Worm (Caenorhabditis elegans) whole organism, midembryonic: ENCODE data around the gene nud-1.

ENCODE experiments used
- T22C8.4 ChIP-seq: fragments of 200-800 bp; sonication (Bioruptor generic); IDR thresholded peaks from 2 replicates; pipeline ENCODE4 v1.3.6; 2022; ENCODE audit warnings: missing genetic modification characterization, missing compliant biosample characterization
- cog-1 ChIP-seq: sonication (generic microtip); optimal IDR thresholded peaks from 2 replicates; lab custom pipeline; 2016; ENCODE audit warnings: missing genetic modification characterization, missing compliant biosample characterization
- flt-1 ChIP-seq: fragments of 200-800 bp; sonication (Bioruptor generic); IDR thresholded peaks from 2 replicates; pipeline ENCODE4 v1.3.6; 2022; ENCODE audit warnings: missing genetic modification characterization, missing compliant biosample characterization
- klf-2 ChIP-seq: fragments of 200-800 bp; sonication (Bioruptor generic); conservative IDR thresholded peaks from 2 replicates; pipeline ENCODE4 v1.3.6; 2022; ENCODE audit warnings: missing genetic modification reagents, missing genetic modification characterization, missing compliant biosample characterization
- tab-1 ChIP-seq: fragments of 200-800 bp; sonication (Bioruptor generic); IDR thresholded peaks from 2 replicates; pipeline ENCODE4 v1.3.6; 2022; ENCODE audit warnings: missing genetic modification characterization, missing compliant biosample characterization
- ztf-23 ChIP-seq: fragments of 200-800 bp; sonication (Bioruptor generic); IDR thresholded peaks from 2 replicates; pipeline ENCODE4 v1.3.6; 2022; ENCODE audit warnings: missing genetic modification reagents, missing genetic modification characterization, missing compliant biosample characterization

DNA sequence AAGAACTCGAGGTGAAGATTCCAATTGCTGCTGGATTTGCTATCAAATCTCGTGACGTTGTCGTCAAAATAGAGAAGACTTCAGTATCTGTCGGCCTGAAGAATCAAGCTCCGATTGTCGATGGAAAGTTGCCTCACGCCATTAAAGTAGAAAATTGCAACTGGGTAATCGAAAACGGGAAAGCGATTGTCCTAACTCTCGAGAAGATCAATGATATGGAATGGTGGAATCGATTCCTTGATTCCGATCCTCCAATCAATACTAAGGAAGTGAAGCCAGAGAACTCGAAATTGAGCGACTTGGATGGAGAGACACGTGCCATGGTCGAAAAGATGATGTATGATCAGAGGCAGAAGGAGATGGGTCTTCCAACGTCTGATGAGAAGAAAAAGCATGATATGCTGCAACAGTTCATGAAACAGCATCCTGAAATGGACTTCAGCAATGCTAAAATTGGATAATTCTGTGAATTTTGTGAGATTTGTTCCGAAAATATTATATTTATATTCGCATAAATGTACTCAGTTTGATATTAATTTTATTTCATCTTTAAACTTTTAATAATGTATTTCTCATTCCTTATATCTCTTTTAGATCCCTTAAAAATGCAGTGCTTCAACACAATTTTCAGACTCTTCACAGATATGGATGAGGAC, 880 bp downstream of the nud-1 start, which contains the start of gene dro-1:
- TF ChIP-seq klf-2 (GFP tag; lab: Robert Waterston, UW) (no peak), T22C8.4 (no peak), tab-1 (GFP tag; lab: Robert Waterston, UW) (no peak), flt-1 (GFP tag; lab: Robert Waterston, UW) (no peak), ztf-23 (GFP tag; lab: Robert Waterston, UW) (no peak), cog-1 (tag; lab: Kevin White, UChicago) (no peak)
